Fruit fly (Drosophila melanogaster): ENCODE data around the gene CG11699.

DNA sequence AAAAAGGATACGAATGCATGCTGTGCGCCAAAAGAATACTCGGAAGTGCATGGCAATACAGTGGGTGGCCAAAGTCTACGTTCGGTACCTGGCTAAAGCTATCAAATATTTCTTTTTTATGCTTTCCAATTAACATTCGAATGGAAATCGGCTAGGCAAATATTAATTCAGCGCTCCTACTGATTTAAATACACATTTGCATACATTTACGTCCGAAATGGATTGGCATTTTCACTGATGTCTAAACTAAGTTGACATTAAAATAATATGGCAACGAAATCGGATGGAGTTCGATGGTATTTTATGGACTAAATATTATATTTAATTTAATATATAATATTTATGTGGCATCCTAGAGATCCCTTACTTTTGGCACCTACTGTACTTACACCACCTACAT, 27.9 kb upstream of the CG11699 start:
- TF ChIP-seq Sin3A (optimal IDR thresholded peaks at IDR 0.05) (no peak), insv (optimal IDR thresholded peaks at IDR 0.05) (no peak), psq (optimal IDR thresholded peaks at IDR 0.05) (no peak), Myc (optimal IDR thresholded peaks at IDR 0.05) (no peak)
